Fruit fly (Drosophila melanogaster): ENCODE measurements around the gene ND-B22.

Gene ND-B22

DNA sequence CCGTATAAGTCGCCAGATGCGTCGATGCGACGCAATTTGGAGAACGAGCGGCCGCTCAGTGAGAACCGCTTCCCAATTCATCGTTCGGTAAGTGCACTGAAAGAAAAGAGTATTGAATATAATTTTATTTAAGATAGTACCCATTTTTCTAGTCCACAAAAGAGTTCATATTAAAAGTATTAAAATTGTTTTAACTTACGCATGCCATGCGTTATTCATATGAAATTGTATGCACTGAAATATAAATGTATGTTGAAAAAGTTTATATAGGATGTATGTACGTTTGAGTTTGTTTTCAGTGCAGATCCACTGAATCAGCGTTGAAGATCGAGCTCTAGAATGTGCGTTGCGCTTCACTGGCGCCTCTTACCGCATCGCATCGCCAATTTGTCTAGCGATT is 28.7 kb upstream of the ND-B22 start (continued):
- TF ChIP-seq tll (GFP tag; optimal IDR thresholded peaks at IDR 0.05) (no peak), H15 (GFP tag; IDR thresholded peaks at IDR 0.05) (no peak), Drgx (GFP tag; IDR thresholded peaks at IDR 0.05) (peak; percentile 28; the same call in 1 of the 2 replicates), CG2120 (GFP tag; optimal IDR thresholded peaks at IDR 0.05) (peak; percentile 9), unpg (GFP tag; optimal IDR thresholded peaks at IDR 0.05) (peak; percentile 17), tgo (GFP tag; IDR thresholded peaks at IDR 0.05) (no peak), crp (GFP tag; optimal IDR thresholded peaks at IDR 0.05) (no peak), CG11247 (GFP tag; IDR thresholded peaks at IDR 0.05) (no peak), CG7271 (tag; optimal IDR thresholded peaks at IDR 0.05) (no peak), CG16863 (GFP tag; optimal IDR thresholded peaks at IDR 0.05) (no peak), Usf (GFP tag; optimal IDR thresholded peaks at IDR 0.05) (no peak), CG1832 (GFP tag; optimal IDR thresholded peaks at IDR 0.05) (no peak), CG11085 (GFP tag; IDR thresholded peaks at IDR 0.05) (no peak), wdn (GFP tag; IDR thresholded peaks at IDR 0.05) (no peak), ase (GFP tag; IDR thresholded peaks at IDR 0.05) (no peak), CG14710 (tag; optimal IDR thresholded peaks at IDR 0.05) (no peak), CG6683 (GFP tag; optimal IDR thresholded peaks at IDR 0.05) (no peak), gce (GFP tag; IDR thresholded peaks at IDR 0.05) (no peak), CG30403 (GFP tag; optimal IDR thresholded peaks at IDR 0.05) (peak; percentile 7), Lhr (GFP tag; optimal IDR thresholded peaks at IDR 0.05) (no peak), sqz (GFP tag; optimal IDR thresholded peaks at IDR 0.05) (no peak), CG14965 (GFP tag; optimal IDR thresholded peaks at IDR 0.05; ENCODE audit: borderline replicate concordance) (no peak), HmgZ (tag; optimal IDR thresholded peaks at IDR 0.05) (no peak), Asciz (GFP tag; optimal IDR thresholded peaks at IDR 0.05) (no peak), CG3407 (GFP tag; optimal IDR thresholded peaks at IDR 0.05) (no peak), Hr51 (GFP tag; optimal IDR thresholded peaks at IDR 0.05) (peak in 1 of 2 experiments; percentile 11), dysf (GFP tag; IDR thresholded peaks at IDR 0.05) (no peak), CG10654 (GFP tag; optimal IDR thresholded peaks at IDR 0.05) (no peak), CG6175 (GFP tag; IDR thresholded peaks at IDR 0.05) (no peak), Sin3A (optimal IDR thresholded peaks at IDR 0.05) (no peak)

DNA sequence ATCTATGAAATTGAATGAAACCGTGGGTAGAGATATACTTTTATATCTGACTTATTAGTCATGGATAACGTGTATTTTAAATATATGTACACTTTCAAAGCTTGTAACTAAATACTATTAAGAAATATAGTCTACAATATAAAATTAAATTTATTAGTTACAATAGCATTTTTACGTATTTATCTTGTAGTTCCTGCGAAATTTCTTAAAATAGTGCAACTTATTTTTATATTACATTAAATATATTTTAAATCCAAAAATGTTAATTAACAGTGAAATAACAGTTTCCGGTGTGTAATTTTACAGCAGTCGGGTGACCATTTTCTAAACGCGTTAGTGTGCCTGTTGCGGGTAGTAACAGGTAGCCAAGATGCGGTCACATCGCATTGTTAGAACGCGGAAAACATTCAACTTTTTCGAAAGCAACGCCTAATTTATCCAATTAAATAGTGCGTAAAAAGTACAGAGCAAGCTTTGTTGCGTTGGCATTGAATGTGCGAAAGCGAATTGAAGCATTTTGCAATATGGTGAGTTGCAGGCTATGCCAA is 27.8 kb upstream of the ND-B22 start, which contains the start of the genes CG10859 and CG7110:
Gene CG10859, minus strand, starts transcription at position 51 of the 548 bp plus-strand sequence.
Gene CG7110, plus strand, starts transcription at position 378 of the 548 bp plus-strand sequence.
- TF ChIP-seq Bteb2 (GFP tag; optimal IDR thresholded peaks at IDR 0.05) (peak; percentile 34), mam (GFP tag; optimal IDR thresholded peaks at IDR 0.05) (no peak), Gug (GFP tag; IDR thresholded peaks at IDR 0.05) (no peak), CG30020 (tag; optimal IDR thresholded peaks at IDR 0.05) (peak; percentile 33), CG6683 (GFP tag; optimal IDR thresholded peaks at IDR 0.05) (peak; percentile 53), CG1529 (GFP tag; optimal IDR thresholded peaks at IDR 0.05) (peak; percentile 3), Drgx (GFP tag; IDR thresholded peaks at IDR 0.05) (no peak), CG11085 (GFP tag; IDR thresholded peaks at IDR 0.05) (no peak), tx (GFP tag; optimal IDR thresholded peaks at IDR 0.05) (no peak), Jarid2 (GFP tag; optimal IDR thresholded peaks at IDR 0.05) (peak; percentile 16), CG12236 (GFP tag; optimal IDR thresholded peaks at IDR 0.05) (no peak), Dref (GFP tag; IDR thresholded peaks at IDR 0.05) (no peak), br (optimal IDR thresholded peaks at IDR 0.05) (no peak), CG6254 (GFP tag; optimal IDR thresholded peaks at IDR 0.05) (no peak), dati (GFP tag; IDR thresholded peaks at IDR 0.05) (no peak), CG2116 (GFP tag; optimal IDR thresholded peaks at IDR 0.05) (peak; percentile 40), Side (GFP tag; optimal IDR thresholded peaks at IDR 0.05) (no peak), CG14965 (GFP tag; optimal IDR thresholded peaks at IDR 0.05; ENCODE audit: borderline replicate concordance) (no peak), Nf-YB (GFP tag; optimal IDR thresholded peaks at IDR 0.05) (peak; percentile 10), CG2889 (GFP tag; IDR thresholded peaks at IDR 0.05) (no peak), Ssrp (tag; optimal IDR thresholded peaks at IDR 0.05) (no peak), CG11093 (GFP tag; IDR thresholded peaks at IDR 0.05) (no peak), corto (GFP tag; optimal IDR thresholded peaks at IDR 0.05) (no peak), CG16779 (GFP tag; IDR thresholded peaks at IDR 0.05) (no peak), CTCF (GFP tag; optimal IDR thresholded peaks at IDR 0.05) (no peak), Hmx (GFP tag; optimal IDR thresholded peaks at IDR 0.05) (no peak), Sry-β (GFP tag; optimal IDR thresholded peaks at IDR 0.05) (no peak)

Measured in whole organism, embryonic.